Worm (Caenorhabditis elegans): ENCODE measurements around the gene fbxa-105.

fbxa-105 gene

DNA sequence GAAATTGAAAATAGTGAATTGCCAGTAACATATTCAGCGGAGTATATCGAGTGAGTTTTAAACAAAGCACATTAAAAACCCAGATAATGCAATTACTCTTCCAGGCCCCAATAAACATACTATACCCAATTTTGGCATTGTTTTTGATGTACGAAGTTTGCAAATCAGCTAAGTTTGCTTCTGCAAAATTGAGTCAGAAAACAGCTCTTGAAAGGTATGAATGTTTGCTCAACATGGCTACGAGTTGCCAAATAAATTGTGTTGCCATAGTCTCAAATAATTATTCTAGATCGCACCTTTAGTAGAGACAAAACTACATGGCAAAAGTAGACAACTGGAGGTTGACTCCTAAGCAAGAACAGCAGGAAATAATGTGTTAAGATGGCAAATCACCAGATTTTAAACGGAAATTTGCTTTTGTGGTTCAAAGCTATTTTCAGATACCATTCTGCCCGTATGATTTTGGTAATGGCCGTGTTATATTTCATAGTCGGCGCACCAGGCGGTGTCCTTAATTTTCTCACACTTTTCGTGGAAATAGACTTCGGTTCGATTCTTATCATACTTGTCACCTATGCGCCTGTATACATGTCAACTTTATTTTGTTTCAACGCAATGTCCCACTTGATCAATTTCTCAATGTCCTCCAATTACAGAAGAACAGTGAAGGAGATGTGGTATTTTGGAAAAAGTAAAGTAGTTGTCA is 40.8 kb upstream of the fbxa-105 start (continued):
- TF ChIP-seq alr-1 (tag; optimal IDR thresholded peaks at IDR 0.05; ENCODE audit: borderline replicate concordance) = no peak
- no peak for TF ChIP-seq ets-5 (GFP tag; IDR thresholded peaks at IDR 0.05)
- no peak for TF ChIP-seq unc-130 (tag; optimal IDR thresholded peaks at IDR 0.05)
- no peak for TF ChIP-seq pqm-1 (tag; optimal IDR thresholded peaks at IDR 0.05)
- no peak for TF ChIP-seq hlh-4 (tag; optimal IDR thresholded peaks at IDR 0.05)
- TF ChIP-seq C04F5.9 (tag; optimal IDR thresholded peaks at IDR 0.05) = no peak
- TF ChIP-seq fkh-8 (tag; optimal IDR thresholded peaks at IDR 0.05) = no peak
- TF ChIP-seq unc-62 (GFP tag; optimal IDR thresholded peaks at IDR 0.05) = no peak
- no peak for TF ChIP-seq isw-1 (GFP tag; IDR thresholded peaks at IDR 0.05)
- no peak for TF ChIP-seq C16A3.4 (tag; optimal IDR thresholded peaks at IDR 0.05)
- TF ChIP-seq sptf-1 (tag; optimal IDR thresholded peaks at IDR 0.05) = no peak
- TF ChIP-seq ceh-8 (GFP tag; optimal IDR thresholded peaks at IDR 0.05) = no peak
- no peak for TF ChIP-seq C34B4.2 (tag; optimal IDR thresholded peaks at IDR 0.05)
- no peak for TF ChIP-seq snpc-4 (tag; optimal IDR thresholded peaks at IDR 0.05)
- TF ChIP-seq elt-3 (tag; optimal IDR thresholded peaks at IDR 0.05) = peak in 1 of 6 experiments; percentile 35
- peak; percentile 21 for TF ChIP-seq lir-3 (tag; optimal IDR thresholded peaks at IDR 0.05; ENCODE audit: poor library complexity)
- TF ChIP-seq lsy-2 (tag; optimal IDR thresholded peaks at IDR 0.05) = no peak
- no peak for TF ChIP-seq ces-1 (GFP tag; optimal IDR thresholded peaks at IDR 0.05)
- TF ChIP-seq egl-27 (tag; optimal IDR thresholded peaks at IDR 0.05) = no peak
- peak; percentile 53 for TF ChIP-seq nhr-85 (tag)
- TF ChIP-seq xbp-1 (tag; optimal IDR thresholded peaks at IDR 0.05) = no peak
- TF ChIP-seq ceh-63 (GFP tag; optimal IDR thresholded peaks at IDR 0.05) = no peak
- no peak for TF ChIP-seq ceh-82 (tag; optimal IDR thresholded peaks at IDR 0.05)
- no peak for TF ChIP-seq unc-86 (tag; optimal IDR thresholded peaks at IDR 0.05)
- no peak for TF ChIP-seq nhr-12 (tag; optimal IDR thresholded peaks at IDR 0.05)
- TF ChIP-seq lin-35 (GFP tag; optimal IDR thresholded peaks at IDR 0.05) = no peak
- TF ChIP-seq tlp-1 (tag; optimal IDR thresholded peaks at IDR 0.05) = no peak
- TF ChIP-seq ztf-4 (tag; optimal IDR thresholded peaks at IDR 0.05) = no peak
- no peak for TF ChIP-seq ceh-90 (tag; optimal IDR thresholded peaks at IDR 0.05)
- no peak for TF ChIP-seq swsn-7 (tag; optimal IDR thresholded peaks at IDR 0.05)
- TF ChIP-seq blmp-1 (tag; optimal IDR thresholded peaks at IDR 0.05) = no peak
- no peak for TF ChIP-seq nhr-71 (tag; optimal IDR thresholded peaks at IDR 0.05)
- peak; percentile 24 for TF ChIP-seq nhr-90 (tag; optimal IDR thresholded peaks at IDR 0.05; ENCODE audit: poor library complexity)
- TF ChIP-seq mep-1 (tag; optimal IDR thresholded peaks at IDR 0.05) = no peak
- no peak for TF ChIP-seq unc-30 (tag; optimal IDR thresholded peaks at IDR 0.05)
- no peak for TF ChIP-seq efl-1 (optimal IDR thresholded peaks at IDR 0.05)
- peak in 1 of 2 experiments; percentile 80 for TF ChIP-seq efl-1 (GFP tag; optimal IDR thresholded peaks at IDR 0.05 in 1 of 2)
- no peak for TF ChIP-seq sox-4 (tag; optimal IDR thresholded peaks at IDR 0.05)
- TF ChIP-seq dsc-1 (tag; optimal IDR thresholded peaks at IDR 0.05) = no peak
- no peak for TF ChIP-seq lin-39 (tag; optimal IDR thresholded peaks at IDR 0.05)
- TF ChIP-seq lin-13 (GFP tag; optimal IDR thresholded peaks at IDR 0.05) = no peak
- peak; percentile 6 for TF ChIP-seq nhr-20 (tag; optimal IDR thresholded peaks at IDR 0.05)
- no peak for TF ChIP-seq nhr-47 (tag; optimal IDR thresholded peaks at IDR 0.05)
- no peak for TF ChIP-seq dpl-1 (GFP tag; optimal IDR thresholded peaks at IDR 0.05)

DNA sequence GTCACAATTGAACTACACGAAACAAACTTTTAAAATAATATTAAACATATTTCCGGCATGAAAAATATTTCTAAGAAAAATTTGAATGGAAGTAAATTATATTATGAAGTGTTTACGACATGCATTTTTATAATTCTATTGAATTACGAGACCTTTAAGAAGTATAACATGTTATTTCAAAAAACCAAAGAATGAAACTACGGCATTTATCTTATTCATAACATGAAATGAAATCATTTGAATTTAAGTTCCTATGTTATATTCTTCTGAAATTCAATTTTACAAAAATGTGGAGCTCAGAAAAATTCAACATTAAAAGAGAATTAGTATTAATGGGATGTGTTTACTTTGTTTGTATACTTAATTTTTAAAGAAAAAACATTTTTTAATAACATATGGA is 39.2 kb upstream of the fbxa-105 start, which contains the start of gene srw-71:
Gene srw-71, minus strand, starts transcription at position 101 of the 400 bp plus-strand sequence.
- TF ChIP-seq nhr-11 (tag; optimal IDR thresholded peaks at IDR 0.05) (peak; percentile 30), Y116A8C.19 (tag; optimal IDR thresholded peaks at IDR 0.05; ENCODE audit: borderline replicate concordance) (no peak), fkh-8 (tag; optimal IDR thresholded peaks at IDR 0.05) (peak; percentile 33)

Measured in whole organism, L1 larva.